Fruit fly (Drosophila melanogaster): ENCODE measurements around the gene CG10660.

CG10660 gene

DNA sequence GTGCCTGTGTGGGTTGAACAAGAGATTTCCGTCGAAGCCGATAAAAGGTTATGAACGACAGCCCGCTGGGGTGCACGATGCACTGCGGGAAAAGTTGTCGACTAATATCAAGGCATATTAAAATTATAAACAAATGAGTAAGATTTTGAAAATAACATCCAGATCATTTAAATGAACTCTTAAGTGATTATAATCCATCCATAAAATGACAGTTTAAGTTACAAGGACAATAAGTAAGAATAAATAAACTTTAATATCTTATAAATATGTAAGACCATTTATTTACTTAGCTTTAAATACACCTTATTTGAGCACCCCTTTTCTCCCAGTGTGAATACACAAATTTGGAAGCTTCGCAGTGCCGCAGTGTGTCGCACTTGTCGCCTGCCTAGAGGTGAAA is 46.4 kb downstream of the CG10660 start:
- TF ChIP-seq CG8159 (tag; optimal IDR thresholded peaks at IDR 0.05), result peak; percentile 36
- no peak for TF ChIP-seq CG17806 (tag; optimal IDR thresholded peaks at IDR 0.05)

DNA sequence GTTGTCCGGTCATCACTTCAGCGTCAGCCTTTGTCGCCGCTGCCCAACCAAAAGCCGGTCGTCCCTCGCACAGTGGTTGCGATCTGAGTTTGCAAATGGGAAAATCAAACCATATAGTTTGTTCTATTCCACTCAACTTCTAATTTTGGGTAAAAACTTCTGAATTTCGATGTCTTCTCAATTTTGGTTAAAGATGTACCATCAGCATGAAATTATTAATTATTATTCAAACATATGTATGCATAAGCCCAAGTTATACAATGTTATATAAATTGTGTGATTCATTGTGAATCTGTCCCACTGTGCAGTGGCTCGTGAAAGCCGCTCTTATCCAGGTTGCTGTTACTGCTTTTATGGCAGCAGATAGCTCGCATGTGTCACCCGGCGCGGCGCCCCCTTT is 47.9 kb downstream of the CG10660 start:
- no peak for TF ChIP-seq CG32121 (GFP tag; IDR thresholded peaks at IDR 0.05)
- TF ChIP-seq fd96Ca (GFP tag; IDR thresholded peaks at IDR 0.05), result no peak
- no peak for TF ChIP-seq Ets98B (GFP tag; IDR thresholded peaks at IDR 0.05)
- peak; percentile 57 for TF ChIP-seq Pif1B (GFP tag; optimal IDR thresholded peaks at IDR 0.05)
- TF ChIP-seq CG15710 (tag; optimal IDR thresholded peaks at IDR 0.05), result peak; percentile 74
- TF ChIP-seq D1 (tag; optimal IDR thresholded peaks at IDR 0.05), result no peak
- no peak for TF ChIP-seq rn (GFP tag; IDR thresholded peaks at IDR 0.05)
- peak; percentile 37 for TF ChIP-seq CG9948 (tag; optimal IDR thresholded peaks at IDR 0.05)
- peak; percentile 43 for TF ChIP-seq CG13204 (GFP tag; optimal IDR thresholded peaks at IDR 0.05)
- TF ChIP-seq CG10348 (GFP tag; IDR thresholded peaks at IDR 0.05), result no peak
- no peak for TF ChIP-seq CG12605 (GFP tag; IDR thresholded peaks at IDR 0.05)
- peak; percentile 10; the same call in 1 of the 3 replicates for TF ChIP-seq CG4496 (GFP tag; IDR thresholded peaks at IDR 0.05)
- TF ChIP-seq Snoo (tag; optimal IDR thresholded peaks at IDR 0.05), result peak; percentile 56
- TF ChIP-seq Pif1A (GFP tag; optimal IDR thresholded peaks at IDR 0.05), result peak; percentile 50
- peak; percentile 13 for TF ChIP-seq EcR (GFP tag; optimal IDR thresholded peaks at IDR 0.05)
- no peak for TF ChIP-seq gl (tag; optimal IDR thresholded peaks at IDR 0.05)
- peak; percentile 82 for TF ChIP-seq CG8159 (tag; optimal IDR thresholded peaks at IDR 0.05)
- TF ChIP-seq CG14655 (GFP tag; optimal IDR thresholded peaks at IDR 0.05), result peak; percentile 65
- TF ChIP-seq CG8301 (tag; optimal IDR thresholded peaks at IDR 0.05), result peak; percentile 54
- TF ChIP-seq CG34367 (tag; optimal IDR thresholded peaks at IDR 0.05), result peak; percentile 53
- TF ChIP-seq CG17806 (tag; optimal IDR thresholded peaks at IDR 0.05), result peak; percentile 63
